Fruit fly (Drosophila melanogaster) whole organism, prepupa: ENCODE results near the gene Nprl3.

Source experiments
- Blimp-1 ChIP-seq: fragments of 200-800 bp; sonication (Bioruptor generic); optimal IDR thresholded peaks from 3 replicates; lab custom pipeline; 2017; ENCODE audit warnings: missing biosample characterization, missing genetic modification characterization, mild to moderate bottlenecking, moderate library complexity, missing genetic modification reagents
- CG10669 ChIP-seq: fragments of 200-800 bp; sonication (Bioruptor generic); optimal IDR thresholded peaks from 3 replicates; lab custom pipeline; 2018; ENCODE audit warnings: missing biosample characterization, mild to moderate bottlenecking, missing genetic modification characterization, moderate library complexity
- CG11762 ChIP-seq: fragments of 200-800 bp; sonication (Bioruptor generic); optimal IDR thresholded peaks from 3 replicates; lab custom pipeline; 2016; ENCODE audit warnings: missing biosample characterization, missing genetic modification characterization; ENCODE audit not compliant: insufficient read depth
- CG15336 ChIP-seq: fragments of 200-800 bp; sonication (Bioruptor generic); IDR thresholded peaks from 2 replicates; pipeline ENCODE4 v1.3.6; 2022; ENCODE audit warnings: missing biosample characterization, missing genetic modification characterization
- CG1621 ChIP-seq: fragments of 200-800 bp; sonication (Bioruptor generic); optimal IDR thresholded peaks from 3 replicates; lab custom pipeline; 2018; ENCODE audit warnings: missing biosample characterization, mild to moderate bottlenecking, missing genetic modification characterization
- CG16779 ChIP-seq: fragments of 200-800 bp; sonication (Bioruptor generic); optimal IDR thresholded peaks from 3 replicates; lab custom pipeline; 2017; ENCODE audit warnings: missing biosample characterization, mild to moderate bottlenecking, missing genetic modification characterization
- CG3032 ChIP-seq: fragments of 200-800 bp; optimal IDR thresholded peaks from 2 replicates; lab custom pipeline; 2019; ENCODE audit warnings: missing biosample characterization, mild to moderate bottlenecking, missing genetic modification characterization, moderate library complexity
- CG31627 ChIP-seq: fragments of 200-800 bp; sonication (Bioruptor generic); optimal IDR thresholded peaks from 3 replicates; lab custom pipeline; 2016; ENCODE audit warnings: missing biosample characterization, missing genetic modification characterization
- CG32006 ChIP-seq: fragments of 200-800 bp; sonication (Bioruptor generic); optimal IDR thresholded peaks from 3 replicates; lab custom pipeline; 2017; ENCODE audit warnings: missing biosample characterization, mild to moderate bottlenecking, missing genetic modification characterization
- CG34406 ChIP-seq: fragments of 200-800 bp; sonication (Bioruptor generic); optimal IDR thresholded peaks from 3 replicates; lab custom pipeline; 2016; ENCODE audit warnings: missing biosample characterization, missing genetic modification characterization
- CG3919 ChIP-seq: fragments of 200-800 bp; sonication (Bioruptor generic); optimal IDR thresholded peaks from 3 replicates; lab custom pipeline; 2016; ENCODE audit warnings: missing biosample characterization, missing genetic modification characterization
- CG4318 ChIP-seq: fragments of 200-800 bp; sonication (Bioruptor generic); optimal IDR thresholded peaks from 3 replicates; lab custom pipeline; 2017; ENCODE audit warnings: missing biosample characterization, mild to moderate bottlenecking, missing genetic modification characterization
- CG6163 ChIP-seq: fragments of 200-800 bp; sonication (Bioruptor generic); IDR thresholded peaks from 3 replicates; pipeline ENCODE4 v1.3.6; 2022; ENCODE audit warnings: missing biosample characterization, missing genetic modification characterization
- CG6792 ChIP-seq: fragments of 200-800 bp; sonication (Bioruptor generic); optimal IDR thresholded peaks from 3 replicates; lab custom pipeline; 2016; ENCODE audit warnings: missing biosample characterization, missing genetic modification characterization
- CG6808 ChIP-seq: fragments of 200-800 bp; sonication (Bioruptor generic); optimal IDR thresholded peaks from 3 replicates; lab custom pipeline; 2017; ENCODE audit warnings: missing biosample characterization, missing genetic modification characterization, mild to moderate bottlenecking, moderate library complexity, missing genetic modification reagents
- CG6854 ChIP-seq: fragments of 200-800 bp; sonication (Bioruptor generic); optimal IDR thresholded peaks from 2 replicates; lab custom pipeline; 2017; ENCODE audit warnings: missing biosample characterization, mild to moderate bottlenecking, missing genetic modification characterization
- CG7368 ChIP-seq: fragments of 200-800 bp; sonication (Bioruptor generic); optimal IDR thresholded peaks from 3 replicates; lab custom pipeline; 2016; ENCODE audit warnings: missing biosample characterization, missing genetic modification characterization
- CG8119 ChIP-seq: fragments of 200-800 bp; sonication (Bioruptor generic); IDR thresholded peaks from 3 replicates; pipeline ENCODE4 v1.3.6; 2022; ENCODE audit warnings: missing biosample characterization, missing genetic modification characterization
- CG8319 ChIP-seq: fragments of 200-800 bp; sonication (Bioruptor generic); optimal IDR thresholded peaks from 3 replicates; lab custom pipeline; 2016; ENCODE audit warnings: missing biosample characterization, missing genetic modification characterization
- CG8632 ChIP-seq: fragments of 200-800 bp; sonication (Bioruptor generic); optimal IDR thresholded peaks from 3 replicates; lab custom pipeline; 2016; ENCODE audit warnings: missing biosample characterization, missing genetic modification characterization
- CG9139 ChIP-seq: fragments of 200-800 bp; sonication (Bioruptor generic); optimal IDR thresholded peaks from 3 replicates; lab custom pipeline; 2017; ENCODE audit warnings: missing biosample characterization, mild to moderate bottlenecking, missing genetic modification characterization
- Eip75B ChIP-seq: fragments of 200-800 bp; sonication (Bioruptor generic); optimal IDR thresholded peaks from 3 replicates; lab custom pipeline; 2016; ENCODE audit warnings: missing biosample characterization, missing genetic modification characterization
- Eip78C ChIP-seq: fragments of 200-800 bp; sonication (Bioruptor generic); peaks from one replicate; lab custom pipeline; 2016; ENCODE audit warnings: missing biosample characterization, missing genetic modification characterization
- Eip93F ChIP-seq: fragments of 200-800 bp; sonication (Bioruptor generic); optimal IDR thresholded peaks from 2 replicates; lab custom pipeline; 2016; ENCODE audit warnings: missing biosample characterization, mild to moderate bottlenecking, missing genetic modification characterization
- Ets96B ChIP-seq: fragments of 200-800 bp; optimal IDR thresholded peaks from 2 replicates; lab custom pipeline; 2019; ENCODE audit warnings: missing biosample characterization, mild to moderate bottlenecking, missing genetic modification characterization, moderate library complexity
- Hr38 ChIP-seq: sonication (Bioruptor generic); optimal IDR thresholded peaks from 2 replicates; lab custom pipeline; 2016; ENCODE audit warnings: missing biosample characterization, missing genetic modification characterization
- Hr39 ChIP-seq: fragments of 200-800 bp; sonication (Bioruptor generic); optimal IDR thresholded peaks from 2 replicates; lab custom pipeline; 2016; ENCODE audit warnings: missing biosample characterization, missing genetic modification characterization
- Hr4 ChIP-seq: fragments of 200-800 bp; sonication (Bioruptor generic); optimal IDR thresholded peaks from 3 replicates; lab custom pipeline; 2016; ENCODE audit warnings: missing biosample characterization, missing genetic modification characterization
- Lpt ChIP-seq: fragments of 200-800 bp; sonication (Bioruptor generic); optimal IDR thresholded peaks from 3 replicates; lab custom pipeline; 2016; ENCODE audit warnings: missing biosample characterization, missing genetic modification characterization
- Met ChIP-seq: fragments of 200-800 bp; sonication (Bioruptor generic); optimal IDR thresholded peaks from 3 replicates; lab custom pipeline; 2016; ENCODE audit warnings: missing biosample characterization, missing genetic modification characterization
- Sox102F ChIP-seq: fragments of 200-800 bp; sonication (Bioruptor generic); optimal IDR thresholded peaks from 2 replicates; lab custom pipeline; 2016; ENCODE audit warnings: missing biosample characterization, mild to moderate bottlenecking, missing genetic modification characterization
- Sox15 ChIP-seq: fragments of 200-800 bp; sonication (Bioruptor generic); optimal IDR thresholded peaks from 3 replicates; lab custom pipeline; 2016; ENCODE audit warnings: missing biosample characterization, missing genetic modification characterization
- achi ChIP-seq: fragments of 200-800 bp; sonication (Bioruptor generic); optimal IDR thresholded peaks from 3 replicates; lab custom pipeline; 2016; ENCODE audit warnings: missing biosample characterization, missing genetic modification characterization
- eg ChIP-seq: fragments of 200-800 bp; sonication (Bioruptor generic); IDR thresholded peaks from 3 replicates; pipeline ENCODE4 v1.3.6; 2022; ENCODE audit warnings: missing biosample characterization, missing genetic modification characterization
- esn ChIP-seq: fragments of 200-800 bp; sonication (Bioruptor generic); optimal IDR thresholded peaks from 2 replicates; lab custom pipeline; 2016; ENCODE audit warnings: missing biosample characterization, mild to moderate bottlenecking, missing genetic modification characterization, moderate library complexity
- fd59A ChIP-seq: fragments of 200-800 bp; sonication (Bioruptor generic); optimal IDR thresholded peaks from 2 replicates; lab custom pipeline; 2017; ENCODE audit warnings: missing biosample characterization, mild to moderate bottlenecking, missing genetic modification characterization, missing genetic modification reagents
- fd85E ChIP-seq: fragments of 200-800 bp; sonication (Bioruptor generic); optimal IDR thresholded peaks from 3 replicates; lab custom pipeline; 2016; ENCODE audit warnings: missing biosample characterization, missing genetic modification characterization
- fkh ChIP-seq: fragments of 200-800 bp; sonication (Bioruptor generic); optimal IDR thresholded peaks from 3 replicates; lab custom pipeline; 2017; ENCODE audit warnings: missing biosample characterization, mild to moderate bottlenecking, missing genetic modification characterization, moderate library complexity
- lz ChIP-seq: fragments of 200-800 bp; sonication (Bioruptor generic); optimal IDR thresholded peaks from 3 replicates; lab custom pipeline; 2016; ENCODE audit warnings: missing biosample characterization, missing genetic modification characterization
- pdm3 ChIP-seq: fragments of 200-800 bp; sonication (Bioruptor generic); optimal IDR thresholded peaks from 3 replicates; lab custom pipeline; 2016; ENCODE audit warnings: missing biosample characterization, missing genetic modification characterization
- salr ChIP-seq, 2 experiments: fragments of 200-800 bp; sonication (Bioruptor generic); optimal IDR thresholded peaks; 3 replicates each; lab custom pipeline; 2016 to 2018; ENCODE audit warnings: missing biosample characterization in 2 of 2, missing genetic modification characterization in 2 of 2, mild to moderate bottlenecking in 1 of 2
- spab ChIP-seq: fragments of 200-800 bp; sonication (Bioruptor generic); optimal IDR thresholded peaks from 2 replicates; lab custom pipeline; 2017; ENCODE audit warnings: missing biosample characterization, mild to moderate bottlenecking, missing genetic modification characterization, missing genetic modification reagents
- ss ChIP-seq, 2 experiments: fragments of 200-800 bp; sonication (Bioruptor generic); optimal IDR thresholded peaks; 2 replicates in 1 of 2; 3 replicates in 1 of 2; lab custom pipeline; 2017 to 2018; ENCODE audit warnings: mild to moderate bottlenecking in 2 of 2, missing biosample characterization in 2 of 2, missing genetic modification characterization in 2 of 2, moderate library complexity in 1 of 2
- topi ChIP-seq: fragments of 200-800 bp; sonication (Bioruptor generic); optimal IDR thresholded peaks from 3 replicates; lab custom pipeline; 2016; ENCODE audit warnings: missing biosample characterization, missing genetic modification characterization
- vri ChIP-seq: fragments of 200-800 bp; sonication (Bioruptor generic); optimal IDR thresholded peaks from 3 replicates; lab custom pipeline; 2016; ENCODE audit warnings: missing biosample characterization, mild to moderate bottlenecking, missing genetic modification characterization

The Nprl3 gene

DNA sequence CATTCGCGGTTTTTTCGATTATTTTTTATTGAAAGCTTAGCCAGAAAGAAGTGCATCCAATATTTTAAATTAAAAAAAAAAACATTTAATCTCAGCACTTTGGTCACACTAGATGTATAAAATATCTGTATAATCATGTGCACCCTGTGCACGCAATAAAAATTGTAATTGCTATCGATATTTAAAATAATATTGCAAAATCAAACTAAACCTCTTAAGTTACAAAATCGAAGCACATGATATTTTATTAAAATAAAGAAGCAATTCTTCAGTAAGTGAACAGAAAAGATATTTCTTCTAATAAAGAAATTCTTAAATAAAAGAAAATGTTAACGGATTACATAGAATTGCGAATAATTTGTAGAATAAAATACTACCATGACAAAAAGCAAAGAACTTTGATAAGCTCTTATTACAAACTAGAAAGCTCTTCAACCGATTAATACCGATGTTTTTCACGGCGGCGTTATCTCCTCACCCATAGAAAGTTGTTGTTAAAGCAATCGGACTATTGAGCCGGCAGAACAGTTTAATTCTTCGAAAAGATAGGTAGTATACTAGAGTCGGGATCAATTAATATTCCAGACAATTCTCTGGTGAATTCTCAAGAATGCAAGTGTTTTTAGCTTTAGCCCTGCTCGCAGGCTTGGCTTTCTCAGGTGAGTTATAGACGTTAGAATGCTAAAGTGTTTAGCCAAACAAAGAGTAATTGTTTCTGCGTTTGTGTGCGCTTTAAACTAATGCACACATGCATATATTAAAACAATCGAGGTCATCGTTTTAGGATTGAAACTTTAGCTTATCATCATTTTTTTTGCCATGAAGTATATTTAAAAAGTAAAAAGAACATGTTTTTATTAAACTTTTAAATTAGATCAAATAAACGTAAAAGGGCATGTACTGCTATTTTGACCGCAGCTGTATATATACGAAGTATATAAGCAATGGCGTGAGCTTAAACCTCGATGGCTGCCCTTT lies 7.6 kb downstream of the Nprl3 start, which contains the start of gene CtsK1 (continued):
- TF ChIP-seq CG15336, result peak; percentile 88
- TF ChIP-seq pdm3 (GFP tag; lab: Kevin White, UChicago), result peak; percentile 61
- TF ChIP-seq CG6792 (GFP tag; lab: Kevin White, UChicago), result peak; percentile 38
- peak; percentile 66 for TF ChIP-seq Met (GFP tag; lab: Kevin White, UChicago)
- no peak for TF ChIP-seq Sox15 (GFP tag; lab: Kevin White, UChicago)
- TF ChIP-seq CG11762, result no peak
- peak; percentile 10 for TF ChIP-seq spab (GFP tag; lab: Kevin White, UChicago)
- peak; percentile 46 for TF ChIP-seq CG6808
- peak; percentile 58 for TF ChIP-seq Hr4
- TF ChIP-seq fkh, result no peak
- no peak for TF ChIP-seq CG16779 (tag; lab: Kevin White, UChicago)
- TF ChIP-seq CG3919 (GFP tag; lab: Kevin White, UChicago), result peak; percentile 52
- peak; percentile 48 for TF ChIP-seq lz (GFP tag; lab: Kevin White, UChicago)
- peak; percentile 64 for TF ChIP-seq achi (GFP tag; lab: Kevin White, UChicago)
- no peak for TF ChIP-seq Lpt
- no peak for TF ChIP-seq Hr38
- TF ChIP-seq Hr39 (GFP tag; lab: Kevin White, UChicago), result peak; percentile 50
- no peak for TF ChIP-seq vri (GFP tag; lab: Kevin White, UChicago)
- TF ChIP-seq topi (GFP tag; lab: Kevin White, UChicago), result peak; percentile 31
- TF ChIP-seq CG3032 (tag; lab: Kevin White, UChicago), result peak; percentile 65
- peak; percentile 60 for TF ChIP-seq Eip75B (GFP tag; lab: Kevin White, UChicago)
- peak; percentile 56 for TF ChIP-seq CG32006
- TF ChIP-seq fd59A (GFP tag; lab: Kevin White, UChicago), result no peak
- peak; percentile 32 for TF ChIP-seq CG34406
- TF ChIP-seq CG8119 (GFP tag; lab: Robert Waterston, UW), result peak; percentile 84
- peak; percentile 44 for TF ChIP-seq CG8632 (GFP tag; lab: Kevin White, UChicago)
- peak in 1 of 2 experiments; percentile 20 for TF ChIP-seq ss (GFP tag; optimal IDR thresholded peaks at IDR 0.05; lab: Kevin White, UChicago)
- TF ChIP-seq CG6163, result peak; percentile 78
- TF ChIP-seq esn (GFP tag; lab: Kevin White, UChicago), result peak; percentile 71
- peak; percentile 38 for TF ChIP-seq CG31627 (GFP tag; lab: Kevin White, UChicago)
- peak; percentile 44 for TF ChIP-seq Ets96B
- TF ChIP-seq, all 60 proteins: peak for 36

DNA sequence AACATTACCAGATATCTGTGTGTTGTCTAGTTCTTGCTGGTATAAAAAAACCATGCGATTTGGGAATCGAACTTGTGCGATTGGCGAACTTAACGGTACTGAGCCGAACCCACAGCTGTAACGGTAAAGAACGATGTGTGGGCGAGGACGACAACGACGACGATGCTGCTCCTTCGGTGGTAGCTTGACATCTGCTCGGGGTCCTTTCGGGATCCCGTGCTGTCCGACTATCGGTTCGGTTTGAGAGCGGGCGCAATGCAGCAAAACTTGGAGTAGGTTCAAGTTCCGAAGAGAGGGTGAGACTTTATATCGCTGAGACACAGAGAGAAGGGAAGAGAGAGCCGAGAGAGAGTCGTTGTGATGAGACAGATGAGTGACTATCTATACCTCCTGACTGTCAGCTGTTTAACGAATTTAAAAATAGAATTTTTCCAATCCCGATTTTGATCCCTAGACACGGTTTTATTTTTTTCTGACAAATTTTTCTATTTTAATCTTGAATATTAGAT lies 8.4 kb downstream of the Nprl3 start, which contains the start of gene CG17364:
CG17364 (minus strand) TSS at position 168 of the 509 bp plus-strand sequence.
- no peak for TF ChIP-seq CG3032 (tag; lab: Kevin White, UChicago)
- no peak for TF ChIP-seq CG11762
- no peak for TF ChIP-seq CG7368 (GFP tag; lab: Kevin White, UChicago)
- no peak for TF ChIP-seq fd85E (GFP tag; lab: Kevin White, UChicago)
- TF ChIP-seq esn (GFP tag; lab: Kevin White, UChicago), result no peak
- TF ChIP-seq Hr4, result no peak
- TF ChIP-seq eg, result 0 out of 3 replicates have a peak, but pooled peaks have one; percentile 5
- TF ChIP-seq CG1621 (tag; lab: Kevin White, UChicago), result no peak
- TF ChIP-seq, all 60 proteins: peak for 1

DNA sequence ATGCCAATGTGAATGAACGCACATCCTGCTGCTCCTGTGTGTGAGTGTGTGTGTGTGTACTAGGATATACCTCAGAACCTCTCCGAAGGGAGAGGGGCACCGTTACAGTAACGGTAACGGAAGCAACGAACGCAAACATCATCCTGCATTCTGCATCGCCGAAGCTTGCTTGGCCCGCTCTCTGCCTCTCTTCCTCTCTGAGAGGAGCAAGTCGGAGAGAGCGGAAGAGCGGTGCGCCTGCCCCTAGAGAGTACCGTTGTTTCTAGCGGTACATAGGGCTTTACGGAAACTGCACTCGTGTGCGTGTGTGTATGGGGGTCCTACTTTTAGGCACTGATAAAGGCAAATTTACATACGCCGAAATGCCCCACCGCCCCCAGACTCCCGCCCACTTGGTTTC lies 10.4 kb downstream of the Nprl3 start:
- no peak for TF ChIP-seq Hr39 (GFP tag; lab: Kevin White, UChicago)
- no peak for TF ChIP-seq CG32006
- TF ChIP-seq Eip93F (GFP tag; lab: Kevin White, UChicago), result no peak
- TF ChIP-seq CG3919 (GFP tag; lab: Kevin White, UChicago), result no peak
- TF ChIP-seq CG8319 (GFP tag; lab: Kevin White, UChicago), result no peak
- no peak for TF ChIP-seq CG6854 (GFP tag; lab: Kevin White, UChicago)
- no peak for TF ChIP-seq CG9139 (GFP tag; lab: Kevin White, UChicago)
- no peak for TF ChIP-seq Eip78C
- TF ChIP-seq Blimp-1 (GFP tag; lab: Kevin White, UChicago), result no peak
- no peak for TF ChIP-seq salr (GFP tag; optimal IDR thresholded peaks at IDR 0.05; lab: Kevin White, UChicago)
- no peak for TF ChIP-seq CG4318
- no peak for TF ChIP-seq CG11762
- TF ChIP-seq CG10669 (GFP tag; lab: Kevin White, UChicago), result no peak
- TF ChIP-seq CG15336, result no peak
- TF ChIP-seq Sox102F (GFP tag; lab: Kevin White, UChicago), result no peak
- no peak for TF ChIP-seq achi (GFP tag; lab: Kevin White, UChicago)
- TF ChIP-seq CG6792 (GFP tag; lab: Kevin White, UChicago), result no peak
- no peak for TF ChIP-seq spab (GFP tag; lab: Kevin White, UChicago)
- TF ChIP-seq CG8119 (GFP tag; lab: Robert Waterston, UW), result no peak
- no peak for TF ChIP-seq vri (GFP tag; lab: Kevin White, UChicago)
- TF ChIP-seq, all 60 proteins: peak for 0
